Fruit fly (Drosophila melanogaster): ENCODE data around the gene CG14418.

The CG14418 gene

DNA sequence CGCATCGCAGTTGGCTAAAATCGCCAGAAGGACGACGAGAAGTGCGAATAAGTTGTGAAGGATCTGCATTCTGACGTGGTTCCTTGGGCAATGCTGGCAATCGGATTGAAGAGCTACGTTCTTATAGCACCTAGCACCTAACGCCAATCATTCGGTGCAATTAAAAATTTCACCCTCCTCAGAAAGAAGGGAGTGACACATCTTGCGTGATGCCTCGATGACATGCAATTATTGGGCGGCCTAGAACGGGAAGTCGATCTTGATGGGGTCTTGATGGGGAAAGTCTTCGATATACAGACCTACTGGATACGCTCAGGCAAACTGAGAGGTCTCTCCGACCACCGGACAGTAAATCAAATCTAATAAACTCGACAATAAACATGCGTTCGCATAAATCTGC lies 10.7 kb downstream of the CG14418 start, which contains the start of gene CG14416:
TSS of gene CG14416 (minus strand) at position 101 of the 400 bp plus-strand sequence.
- TF ChIP-seq otp (GFP tag; IDR thresholded peaks at IDR 0.05) (no peak), CG10274 (GFP tag; optimal IDR thresholded peaks at IDR 0.05) (no peak), cg (GFP tag; optimal IDR thresholded peaks at IDR 0.05) (no peak), psq (GFP tag; optimal IDR thresholded peaks at IDR 0.05) (no peak)

- TF ChIP-seq zfh1 (GFP tag; IDR thresholded peaks at IDR 0.05): no peak
- TF ChIP-seq stwl (tag; optimal IDR thresholded peaks at IDR 0.05): peak; percentile 4
- TF ChIP-seq CTCF (GFP tag; optimal IDR thresholded peaks at IDR 0.05): peak; percentile 89
- TF ChIP-seq slou (GFP tag; optimal IDR thresholded peaks at IDR 0.05): no peak
- TF ChIP-seq CG15601 (tag; optimal IDR thresholded peaks at IDR 0.05): no peak
- no peak for TF ChIP-seq Ada2b (GFP tag; IDR thresholded peaks at IDR 0.05)
- peak; percentile 22 for TF ChIP-seq grau (tag; optimal IDR thresholded peaks at IDR 0.05)
- TF ChIP-seq CG17359 (tag; optimal IDR thresholded peaks at IDR 0.05): peak; percentile 12
Observed at dm6 chrX:2869430-2869829, 14.0 kb downstream of the CG14418 start.

DNA sequence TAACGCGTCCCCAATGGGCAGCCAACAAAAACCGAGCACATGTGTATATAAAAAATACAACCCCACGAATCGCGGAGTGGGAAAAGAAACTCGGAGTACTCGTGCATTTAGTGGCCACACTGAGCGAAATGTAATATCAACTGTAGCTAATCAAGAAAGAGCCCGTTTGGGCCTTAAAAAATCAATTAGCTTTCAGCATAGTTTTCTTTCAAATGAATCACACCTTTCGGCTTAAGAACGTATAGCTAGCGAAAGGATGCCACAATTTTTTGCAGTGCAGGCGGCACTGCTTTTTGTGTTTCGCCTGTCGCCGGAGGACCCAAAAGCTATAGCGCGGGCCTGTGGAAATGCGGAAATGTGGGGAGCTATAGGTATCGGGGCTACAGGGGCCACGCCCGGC lies 22.5 kb downstream of the CG14418 start:
- TF ChIP-seq CG14667 (GFP tag; IDR thresholded peaks at IDR 0.05) (peak; percentile 32; the same call in 1 of the 2 replicates), chn (GFP tag; optimal IDR thresholded peaks at IDR 0.05) (no peak), CG30020 (tag; optimal IDR thresholded peaks at IDR 0.05) (no peak), CG10979 (tag; optimal IDR thresholded peaks at IDR 0.05) (peak; percentile 19), CG5953 (GFP tag; IDR thresholded peaks at IDR 0.05) (no peak), Xrp1 (GFP tag; IDR thresholded peaks at IDR 0.05) (peak; percentile 40; the same call in 1 of the 2 replicates), CG6689 (GFP tag; IDR thresholded peaks at IDR 0.05) (peak; percentile 16; the same call in 1 of the 2 replicates), nau (GFP tag; optimal IDR thresholded peaks at IDR 0.05) (no peak), sima (GFP tag; optimal IDR thresholded peaks at IDR 0.05) (no peak), CG1603 (tag; optimal IDR thresholded peaks at IDR 0.05) (peak; percentile 38), CG8924 (tag; optimal IDR thresholded peaks at IDR 0.05) (peak; percentile 2), Dref (GFP tag; IDR thresholded peaks at IDR 0.05) (no peak), CG6254 (GFP tag; optimal IDR thresholded peaks at IDR 0.05) (no peak), CG10431 (GFP tag; optimal IDR thresholded peaks at IDR 0.05) (no peak), run (tag; optimal IDR thresholded peaks at IDR 0.05) (no peak), nom (GFP tag; optimal IDR thresholded peaks at IDR 0.05) (no peak), ewg (GFP tag; optimal IDR thresholded peaks at IDR 0.05) (peak; percentile 8), Jarid2 (GFP tag; optimal IDR thresholded peaks at IDR 0.05) (no peak), gsb (GFP tag; IDR thresholded peaks at IDR 0.05) (no peak), pfk (GFP tag; optimal IDR thresholded peaks at IDR 0.05) (no peak), grn (GFP tag; optimal IDR thresholded peaks at IDR 0.05) (no peak), ftz-f1 (GFP tag; optimal IDR thresholded peaks at IDR 0.05) (no peak), CG15514 (GFP tag; optimal IDR thresholded peaks at IDR 0.05) (peak; percentile 27), CG17385 (GFP tag; optimal IDR thresholded peaks at IDR 0.05) (no peak), Dbx (GFP tag; IDR thresholded peaks at IDR 0.05) (peak; percentile 47; the same call in 1 of the 3 replicates), chif (GFP tag; optimal IDR thresholded peaks at IDR 0.05) (peak in 1 of 2 experiments; percentile 23), CG18599 (GFP tag; optimal IDR thresholded peaks at IDR 0.05) (peak; percentile 74), repo (GFP tag; optimal IDR thresholded peaks at IDR 0.05) (no peak), ssp (GFP tag; IDR thresholded peaks at IDR 0.05) (0 out of 2 replicates have a peak, but pooled peaks have one; percentile 21), CG8388 (GFP tag; optimal IDR thresholded peaks at IDR 0.05) (peak; percentile 5), CG14965 (GFP tag; optimal IDR thresholded peaks at IDR 0.05; ENCODE audit: borderline replicate concordance) (no peak), Lpt (GFP tag; optimal IDR thresholded peaks at IDR 0.05) (no peak), sna (GFP tag; IDR thresholded peaks at IDR 0.05; ENCODE audit: partially characterized antibody) (no peak), sens-2 (GFP tag; IDR thresholded peaks at IDR 0.05) (no peak), CG7839 (tag; optimal IDR thresholded peaks at IDR 0.05) (peak; percentile 52), tna (GFP tag; IDR thresholded peaks at IDR 0.05; ENCODE audit: partially characterized antibody) (no peak)
